Worm (Caenorhabditis elegans): ENCODE results near the gene rpl-43.

Gene rpl-43

ce11 chrII:14187456-14187855 lies 32.4 kb downstream of the rpl-43 start:
- TF ChIP-seq flh-1 (GFP tag; optimal IDR thresholded peaks at IDR 0.05) (no peak), unc-62 (GFP tag; optimal IDR thresholded peaks at IDR 0.05) (no peak), lin-32 (GFP tag; optimal IDR thresholded peaks at IDR 0.05) (no peak), nhr-12 (tag; optimal IDR thresholded peaks at IDR 0.05) (no peak), ztf-11 (tag; optimal IDR thresholded peaks at IDR 0.05) (no peak), lin-13 (tag; optimal IDR thresholded peaks at IDR 0.05) (no peak), nhr-28 (tag; optimal IDR thresholded peaks at IDR 0.05) (no peak), hlh-1 (tag; optimal IDR thresholded peaks at IDR 0.05) (no peak), mep-1 (tag; optimal IDR thresholded peaks at IDR 0.05) (no peak), bed-3 (GFP tag; optimal IDR thresholded peaks at IDR 0.05) (no peak), cnd-1 (tag; optimal IDR thresholded peaks at IDR 0.05) (no peak), snpc-4 (tag; optimal IDR thresholded peaks at IDR 0.05) (no peak), pha-4 (tag; optimal IDR thresholded peaks at IDR 0.05) (no peak), tbx-8 (GFP tag; optimal IDR thresholded peaks at IDR 0.05) (no peak), mab-5 (tag; optimal IDR thresholded peaks at IDR 0.05) (no peak), drap-1 (GFP tag; optimal IDR thresholded peaks at IDR 0.05) (no peak), nhr-2 (tag; optimal IDR thresholded peaks at IDR 0.05) (no peak), ces-1 (GFP tag; optimal IDR thresholded peaks at IDR 0.05) (no peak), unc-39 (tag; optimal IDR thresholded peaks at IDR 0.05) (no peak)

ce11 chrII:14195931-14196330 lies 40.8 kb downstream of the rpl-43 start:
- TF ChIP-seq sem-2 (GFP tag; optimal IDR thresholded peaks at IDR 0.05) (no peak), cnd-1 (tag; optimal IDR thresholded peaks at IDR 0.05) (no peak), pha-4 (tag; optimal IDR thresholded peaks at IDR 0.05) (no peak), lsy-2 (tag; optimal IDR thresholded peaks at IDR 0.05) (no peak), unc-120 (tag; optimal IDR thresholded peaks at IDR 0.05; ENCODE audit: poor library complexity, severe bottlenecking) (no peak), flh-1 (GFP tag; optimal IDR thresholded peaks at IDR 0.05) (no peak), mep-1 (tag; optimal IDR thresholded peaks at IDR 0.05) (no peak), unc-39 (tag; optimal IDR thresholded peaks at IDR 0.05) (no peak), ztf-11 (tag; optimal IDR thresholded peaks at IDR 0.05) (no peak), elt-3 (tag; optimal IDR thresholded peaks at IDR 0.05) (no peak), lin-32 (GFP tag; optimal IDR thresholded peaks at IDR 0.05) (no peak), ham-2 (GFP tag; optimal IDR thresholded peaks at IDR 0.05) (no peak), nhr-76 (tag; optimal IDR thresholded peaks at IDR 0.05) (no peak)

ce11 chrII:14197499-14198096 lies 42.5 kb downstream of the rpl-43 start, which contains the start of gene ace-4:
ace-4 (plus strand) TSS chrII:14198046.
- no peak for TF ChIP-seq pha-4 (tag; optimal IDR thresholded peaks at IDR 0.05)
- no peak for TF ChIP-seq snpc-4 (tag; optimal IDR thresholded peaks at IDR 0.05)
- TF ChIP-seq nhr-237 (tag; optimal IDR thresholded peaks at IDR 0.05) = no peak
- TF ChIP-seq ceh-83 (GFP tag; optimal IDR thresholded peaks at IDR 0.05) = no peak
- TF ChIP-seq lin-32 (GFP tag; optimal IDR thresholded peaks at IDR 0.05) = no peak
- TF ChIP-seq tbx-8 (GFP tag; optimal IDR thresholded peaks at IDR 0.05) = no peak
- no peak for TF ChIP-seq nhr-2 (tag; optimal IDR thresholded peaks at IDR 0.05)
- no peak for TF ChIP-seq drap-1 (GFP tag; optimal IDR thresholded peaks at IDR 0.05)
- no peak for TF ChIP-seq elt-1 (tag; optimal IDR thresholded peaks at IDR 0.05; ENCODE audit: borderline replicate concordance, insufficient read depth)
- no peak for TF ChIP-seq ces-1 (GFP tag; optimal IDR thresholded peaks at IDR 0.05)
- TF ChIP-seq blmp-1 (tag; optimal IDR thresholded peaks at IDR 0.05) = no peak
- TF ChIP-seq lin-13 (tag; optimal IDR thresholded peaks at IDR 0.05) = no peak
- TF ChIP-seq unc-39 (tag; optimal IDR thresholded peaks at IDR 0.05) = no peak
- TF ChIP-seq unc-62 (GFP tag; optimal IDR thresholded peaks at IDR 0.05) = no peak
- TF ChIP-seq sem-2 (GFP tag; optimal IDR thresholded peaks at IDR 0.05) = no peak
- no peak for TF ChIP-seq mab-5 (tag; optimal IDR thresholded peaks at IDR 0.05)
- TF ChIP-seq mep-1 (tag; optimal IDR thresholded peaks at IDR 0.05) = no peak
- no peak for TF ChIP-seq bed-3 (GFP tag; optimal IDR thresholded peaks at IDR 0.05)
